Worm (Caenorhabditis elegans): ENCODE results near the gene nduv-3.

DNA sequence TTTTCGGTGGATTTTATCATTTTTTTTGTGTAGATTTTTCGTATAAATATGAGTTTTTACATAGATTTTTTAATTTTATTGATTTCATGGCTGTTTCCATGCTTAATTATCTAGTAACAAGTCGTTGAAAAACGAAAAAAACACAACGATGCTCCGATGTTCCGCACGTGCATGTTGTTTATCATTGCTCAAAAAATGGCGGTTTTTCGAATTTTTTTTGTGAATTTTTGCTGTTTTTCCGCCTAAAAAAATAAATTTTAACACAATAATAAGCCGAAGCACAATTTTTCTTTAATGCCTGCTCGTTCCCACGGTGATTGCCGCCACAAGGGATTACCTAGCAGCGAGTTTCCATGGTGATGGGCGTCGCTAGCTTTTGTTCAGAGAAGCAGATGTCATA, 944 bp downstream of the nduv-3 start:
- TF ChIP-seq R02D3.7 (tag; optimal IDR thresholded peaks at IDR 0.05), result no peak
- TF ChIP-seq nhr-67 (tag; optimal IDR thresholded peaks at IDR 0.05), result no peak
- no peak for TF ChIP-seq ceh-9 (tag; optimal IDR thresholded peaks at IDR 0.05)
- TF ChIP-seq pha-4 (tag; optimal IDR thresholded peaks at IDR 0.05), result no peak
- peak; percentile 1 for TF ChIP-seq lin-15B (tag; optimal IDR thresholded peaks at IDR 0.05)
- no peak for TF ChIP-seq mdl-1 (tag; optimal IDR thresholded peaks at IDR 0.05)
- TF ChIP-seq snpc-4 (tag; optimal IDR thresholded peaks at IDR 0.05), result no peak

Data from whole organism, L3 larva.